Worm (Caenorhabditis elegans) whole organism, late embryonic: Measurements from ENCODE around the gene srt-12.
"Not testable (repeated sequence)": the region's sequence is repeated elsewhere in the genome, so short reads cannot be mapped to it uniquely, and the experiment has no call there.

Experiments used
- F13H6.1 ChIP-seq: sonication (generic microtip); optimal IDR thresholded peaks from 2 replicates; lab custom pipeline; 2016; ENCODE audit warnings: missing genetic modification characterization, missing compliant biosample characterization
- gmeb-2 ChIP-seq: sonication (generic microtip); optimal IDR thresholded peaks from 2 replicates; lab custom pipeline; 2016; ENCODE audit warnings: missing genetic modification characterization, inconsistent platforms, missing compliant biosample characterization

DNA sequence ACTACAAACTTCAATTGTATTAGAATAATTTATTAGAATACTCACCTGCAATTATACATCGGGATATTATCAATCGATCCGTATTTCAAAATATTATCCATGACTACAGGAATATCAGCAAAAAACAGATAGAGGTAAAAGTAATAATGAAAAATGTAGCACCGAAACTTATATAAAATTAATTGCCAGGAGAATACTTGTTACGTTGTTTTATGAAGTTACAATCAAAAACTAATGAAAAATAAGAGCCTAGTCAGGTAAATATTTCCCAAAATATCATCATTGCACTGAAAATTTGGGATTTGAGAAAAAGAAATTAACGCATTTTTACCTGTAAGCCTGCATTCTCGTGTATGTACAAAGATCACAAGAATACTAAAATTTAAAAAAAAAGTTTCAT lies 28.9 kb upstream of the srt-12 start, which contains the start of gene srt-38:
- not testable (repeated sequence) for TF ChIP-seq F13H6.1, gmeb-2 (tag; lab: Kevin White, UChicago)
